Worm (Caenorhabditis elegans): ENCODE data around the gene K11D9.3.

The K11D9.3 gene

DNA sequence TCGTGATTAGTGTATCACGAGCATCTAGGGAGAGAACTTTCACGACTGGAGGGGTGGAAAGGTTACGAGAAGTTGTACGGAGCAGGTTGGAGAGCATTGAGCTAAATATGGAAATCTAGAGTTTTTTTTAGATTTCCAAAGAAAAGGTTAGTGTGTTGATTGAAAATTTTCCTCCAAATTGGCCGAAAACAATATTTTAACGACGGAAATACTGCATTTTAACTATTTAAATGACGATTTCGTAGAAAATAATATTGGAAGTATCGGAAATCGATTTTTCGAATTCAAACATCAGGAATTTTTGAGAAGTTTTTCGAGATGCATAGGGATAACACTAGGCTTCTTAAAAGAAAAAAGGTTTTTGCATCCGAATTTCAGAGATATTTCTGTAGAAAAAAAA lies 43.6 kb downstream of the K11D9.3 start, which contains the start of gene K01G5.10:
K01G5.10 (minus strand) TSS at position 101 of the 400 bp plus-strand sequence.
- TF ChIP-seq ceh-14 (tag; optimal IDR thresholded peaks at IDR 0.05) (no peak), ceh-18 (tag; optimal IDR thresholded peaks at IDR 0.05) (no peak), pag-3 (tag; optimal IDR thresholded peaks at IDR 0.05; ENCODE audit: borderline replicate concordance) (no peak), ceh-48 (tag; optimal IDR thresholded peaks at IDR 0.05) (no peak), tbx-2 (tag; optimal IDR thresholded peaks at IDR 0.05) (no peak), unc-86 (tag; optimal IDR thresholded peaks at IDR 0.05) (no peak), ama-1 (optimal IDR thresholded peaks at IDR 0.05) (no peak), C38D4.7 (GFP tag; optimal IDR thresholded peaks at IDR 0.05) (no peak), nhr-11 (tag; optimal IDR thresholded peaks at IDR 0.05) (no peak), unc-55 (GFP tag; optimal IDR thresholded peaks at IDR 0.05) (no peak), ref-2 (tag; optimal IDR thresholded peaks at IDR 0.05) (no peak), K09A11.1 (tag; optimal IDR thresholded peaks at IDR 0.05; ENCODE audit: insufficient read depth) (no peak), nhr-232 (tag; optimal IDR thresholded peaks at IDR 0.05) (no peak), ahr-1 (tag; optimal IDR thresholded peaks at IDR 0.05) (no peak), pha-4 (tag; optimal IDR thresholded peaks at IDR 0.05) (no peak)

DNA sequence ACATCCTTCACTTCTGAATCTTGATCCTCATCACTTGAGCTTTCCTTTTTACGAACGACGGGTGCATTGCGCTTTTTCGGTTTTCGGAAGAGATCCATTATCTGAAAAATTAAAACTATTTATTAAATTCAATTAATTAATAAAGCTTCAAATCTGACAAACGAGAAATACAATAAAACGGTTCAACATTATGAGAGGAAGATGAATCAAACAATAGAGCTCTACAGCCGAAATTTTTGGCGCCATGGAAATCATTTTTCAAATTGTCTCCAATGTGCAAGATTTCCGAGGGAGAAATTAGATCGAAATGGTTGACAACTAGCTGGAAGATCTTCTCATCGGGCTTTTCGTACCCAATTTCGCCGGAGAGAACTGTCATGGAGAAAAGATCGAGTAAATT lies 44.5 kb downstream of the K11D9.3 start, which contains the start of gene rnf-113:
rnf-113 (minus strand) TSS at position 101 of the 400 bp plus-strand sequence.
- TF ChIP-seq npax-4 (tag; optimal IDR thresholded peaks at IDR 0.05), result no peak
- no peak for TF ChIP-seq C38D4.7 (GFP tag; optimal IDR thresholded peaks at IDR 0.05)
- no peak for TF ChIP-seq odd-2 (tag; optimal IDR thresholded peaks at IDR 0.05)
- TF ChIP-seq fkh-10 (GFP tag; optimal IDR thresholded peaks at IDR 0.05), result no peak
- no peak for TF ChIP-seq tbx-7 (tag; optimal IDR thresholded peaks at IDR 0.05)
- no peak for TF ChIP-seq nhr-232 (tag; optimal IDR thresholded peaks at IDR 0.05)
- no peak for TF ChIP-seq nhr-11 (tag; optimal IDR thresholded peaks at IDR 0.05)
- TF ChIP-seq C08G9.2 (tag; optimal IDR thresholded peaks at IDR 0.05), result no peak
- TF ChIP-seq eyg-1 (tag; optimal IDR thresholded peaks at IDR 0.05), result no peak
- no peak for TF ChIP-seq fax-1 (tag; optimal IDR thresholded peaks at IDR 0.05)
- no peak for TF ChIP-seq pag-3 (tag; optimal IDR thresholded peaks at IDR 0.05; ENCODE audit: borderline replicate concordance)
- no peak for TF ChIP-seq ttx-3 (tag; optimal IDR thresholded peaks at IDR 0.05)
- TF ChIP-seq F13H6.1 (tag; optimal IDR thresholded peaks at IDR 0.05), result no peak
- TF ChIP-seq ceh-34 (tag; optimal IDR thresholded peaks at IDR 0.05), result no peak
- TF ChIP-seq dmd-4 (tag; optimal IDR thresholded peaks at IDR 0.05; ENCODE audit: borderline replicate concordance), result no peak
- TF ChIP-seq hlh-30 (tag; optimal IDR thresholded peaks at IDR 0.05; ENCODE audit: insufficient read depth), result no peak
- TF ChIP-seq K02D7.2 (tag; optimal IDR thresholded peaks at IDR 0.05), result no peak
- no peak for TF ChIP-seq K09A11.1 (tag; optimal IDR thresholded peaks at IDR 0.05; ENCODE audit: insufficient read depth)
- no peak for TF ChIP-seq pha-2 (tag; optimal IDR thresholded peaks at IDR 0.05)
- no peak for TF ChIP-seq unc-42 (tag; optimal IDR thresholded peaks at IDR 0.05)

DNA sequence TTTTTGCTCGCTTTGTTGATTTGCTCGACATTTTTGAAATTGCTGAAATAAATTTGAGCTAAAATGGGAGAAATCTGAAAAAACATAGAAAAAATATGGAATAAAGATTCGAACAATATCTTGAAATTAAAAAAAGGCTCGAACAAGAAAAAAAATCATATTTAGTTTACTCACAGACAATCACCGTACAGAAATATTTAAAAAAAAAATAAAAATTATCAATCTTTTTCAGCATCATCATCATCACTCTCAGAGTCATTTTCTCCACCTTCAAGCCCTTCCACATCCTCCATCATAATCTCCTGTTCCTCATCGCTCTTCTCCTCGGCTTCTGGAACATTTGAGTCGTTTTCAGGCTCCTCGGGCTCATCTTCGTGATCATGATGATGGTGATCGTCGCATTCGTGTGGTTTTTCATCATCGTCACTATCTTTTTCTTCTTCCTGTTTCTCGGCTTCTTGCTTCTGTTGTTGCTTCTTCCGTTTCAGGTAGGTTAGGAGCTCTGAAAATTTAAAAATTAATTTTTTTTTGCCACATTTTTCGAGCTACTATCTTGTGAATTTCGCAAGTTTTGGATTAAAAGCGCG lies 46.4 kb downstream of the K11D9.3 start, which contains the start of gene hpl-2:
hpl-2 (minus strand) TSS at position 51 of the 587 bp plus-strand sequence.
- TF ChIP-seq unc-55 (GFP tag; optimal IDR thresholded peaks at IDR 0.05), result no peak
- TF ChIP-seq pax-1 (tag; optimal IDR thresholded peaks at IDR 0.05), result no peak
- no peak for TF ChIP-seq ttx-3 (tag; optimal IDR thresholded peaks at IDR 0.05)
- no peak for TF ChIP-seq madf-2 (tag; optimal IDR thresholded peaks at IDR 0.05)
- no peak for TF ChIP-seq ceh-9 (tag; optimal IDR thresholded peaks at IDR 0.05)
- no peak for TF ChIP-seq sox-2 (GFP tag; IDR thresholded peaks at IDR 0.05)
- no peak for TF ChIP-seq unc-86 (tag; optimal IDR thresholded peaks at IDR 0.05)
- no peak for TF ChIP-seq T23F11.4 (GFP tag; optimal IDR thresholded peaks at IDR 0.05)
- TF ChIP-seq sox-4 (tag; optimal IDR thresholded peaks at IDR 0.05), result no peak
- no peak for TF ChIP-seq C08G9.2 (tag; optimal IDR thresholded peaks at IDR 0.05)
- no peak for TF ChIP-seq lim-6 (tag; optimal IDR thresholded peaks at IDR 0.05)
- TF ChIP-seq ceh-22 (tag; optimal IDR thresholded peaks at IDR 0.05), result no peak
- no peak for TF ChIP-seq unc-42 (tag; optimal IDR thresholded peaks at IDR 0.05)
- TF ChIP-seq hlh-6 (tag; optimal IDR thresholded peaks at IDR 0.05), result no peak
- TF ChIP-seq syd-9 (tag; optimal IDR thresholded peaks at IDR 0.05), result no peak
- no peak for TF ChIP-seq nfya-1 (tag; optimal IDR thresholded peaks at IDR 0.05)
- no peak for TF ChIP-seq pha-2 (tag; optimal IDR thresholded peaks at IDR 0.05)
